Fruit fly (Drosophila melanogaster): Measurements from ENCODE around the gene CG10919.

The CG10919 gene

dm6 chr3R:7785784-7786183, 27.9 kb downstream of the CG10919 start, which contains the start of gene CG18745:
CG18745 (minus strand) TSS chr3R:7786119.
- TF ChIP-seq Jarid2 (GFP tag; optimal IDR thresholded peaks at IDR 0.05) = peak; percentile 10
- no peak for TF ChIP-seq CG32532 (GFP tag; IDR thresholded peaks at IDR 0.05)
- peak; percentile 30 for TF ChIP-seq CG12769 (tag; optimal IDR thresholded peaks at IDR 0.05)
- no peak for TF ChIP-seq CG2199 (GFP tag; IDR thresholded peaks at IDR 0.05)
- TF ChIP-seq sd (tag; optimal IDR thresholded peaks at IDR 0.05) = peak; percentile 80
- peak; percentile 20 for TF ChIP-seq CG34376 (GFP tag; optimal IDR thresholded peaks at IDR 0.05)
- TF ChIP-seq CG14050 (GFP tag; IDR thresholded peaks at IDR 0.05) = no peak
- TF ChIP-seq mirr (GFP tag; optimal IDR thresholded peaks at IDR 0.05) = peak; percentile 60
- peak; percentile 86 for TF ChIP-seq exex (tag; optimal IDR thresholded peaks at IDR 0.05)
- peak; percentile 5 for TF ChIP-seq cwo (GFP tag; optimal IDR thresholded peaks at IDR 0.05)
- peak; percentile 50 for TF ChIP-seq sug (tag; optimal IDR thresholded peaks at IDR 0.05)
- TF ChIP-seq dmrt11E (tag; optimal IDR thresholded peaks at IDR 0.05) = no peak
- no peak for TF ChIP-seq bbx (GFP tag; IDR thresholded peaks at IDR 0.05; ENCODE audit: partially characterized antibody)
- peak; percentile 33 for TF ChIP-seq lab (GFP tag; optimal IDR thresholded peaks at IDR 0.05)
- peak; percentile 1 for TF ChIP-seq gro (GFP tag; optimal IDR thresholded peaks at IDR 0.05)

dm6 chr3R:7787899-7788298, 30.0 kb downstream of the CG10919 start, which contains the start of gene CG18748:
CG18748 (minus strand) TSS chr3R:7787923.
- TF ChIP-seq CG11247 (GFP tag; IDR thresholded peaks at IDR 0.05) = no peak
- no peak for TF ChIP-seq zen2 (GFP tag; IDR thresholded peaks at IDR 0.05; ENCODE audit: partially characterized antibody)
- TF ChIP-seq mirr (GFP tag; optimal IDR thresholded peaks at IDR 0.05) = peak; percentile 59
- peak; percentile 19 for TF ChIP-seq CG5180 (GFP tag; optimal IDR thresholded peaks at IDR 0.05)
- no peak for TF ChIP-seq CG33557 (GFP tag; optimal IDR thresholded peaks at IDR 0.05)
- peak in 1 of 2 experiments; percentile 12 for TF ChIP-seq crp (GFP tag; optimal IDR thresholded peaks at IDR 0.05)
- peak; percentile 92 for TF ChIP-seq sug (tag; optimal IDR thresholded peaks at IDR 0.05)
- TF ChIP-seq CG13123 (GFP tag; optimal IDR thresholded peaks at IDR 0.05) = no peak
- no peak for TF ChIP-seq vvl (GFP tag; IDR thresholded peaks at IDR 0.05)
- peak; percentile 87 for TF ChIP-seq exex (tag; optimal IDR thresholded peaks at IDR 0.05)
- peak; percentile 59 for TF ChIP-seq CG34376 (GFP tag; optimal IDR thresholded peaks at IDR 0.05)
- peak; percentile 24 for TF ChIP-seq grn (GFP tag; optimal IDR thresholded peaks at IDR 0.05)
- peak; percentile 72; the same call in 1 of the 3 replicates for TF ChIP-seq z (GFP tag; IDR thresholded peaks at IDR 0.05)
- no peak for TF ChIP-seq usp (GFP tag; optimal IDR thresholded peaks at IDR 0.05)
- TF ChIP-seq crc (GFP tag; optimal IDR thresholded peaks at IDR 0.05) = no peak
- peak; percentile 16 for TF ChIP-seq sd (tag; optimal IDR thresholded peaks at IDR 0.05)
- no peak for TF ChIP-seq Rx (GFP tag; IDR thresholded peaks at IDR 0.05)
- peak in 1 of 2 experiments; percentile 22 for TF ChIP-seq Pdp1 (GFP tag; optimal IDR thresholded peaks at IDR 0.05)
- peak; percentile 5 for TF ChIP-seq Hey (tag; optimal IDR thresholded peaks at IDR 0.05)

dm6 chr3R:7790087-7790486, 32.2 kb downstream of the CG10919 start, which contains the start of gene CG18746:
CG18746 (minus strand) TSS chr3R:7790187.
- TF ChIP-seq lab (GFP tag; optimal IDR thresholded peaks at IDR 0.05) (peak; percentile 9), klu (GFP tag; IDR thresholded peaks at IDR 0.05) (no peak), eve (GFP tag; optimal IDR thresholded peaks at IDR 0.05) (peak in 1 of 2 experiments; percentile 8), mirr (GFP tag; optimal IDR thresholded peaks at IDR 0.05) (peak; percentile 7), sd (tag; optimal IDR thresholded peaks at IDR 0.05) (peak; percentile 36), Oli (tag; optimal IDR thresholded peaks at IDR 0.05) (no peak)

dm6 chr3R:7790583-7791034, 32.7 kb downstream of the CG10919 start, which contains the start of gene CG10086:
CG10086 (plus strand) TSS chr3R:7790633.
- no peak for TF ChIP-seq Hr39 (optimal IDR thresholded peaks at IDR 0.05)
- peak; percentile 74 for TF ChIP-seq grn (GFP tag; optimal IDR thresholded peaks at IDR 0.05)
- peak; percentile 94 for TF ChIP-seq sug (tag; optimal IDR thresholded peaks at IDR 0.05)
- peak; percentile 32 for TF ChIP-seq CG10543 (GFP tag; optimal IDR thresholded peaks at IDR 0.05)
- no peak for TF ChIP-seq CG13123 (GFP tag; optimal IDR thresholded peaks at IDR 0.05)
- TF ChIP-seq mirr (GFP tag; optimal IDR thresholded peaks at IDR 0.05) = peak; percentile 83
- no peak for TF ChIP-seq Atf6 (GFP tag; IDR thresholded peaks at IDR 0.05)
- TF ChIP-seq CG18599 (GFP tag; optimal IDR thresholded peaks at IDR 0.05) = peak; percentile 34
- TF ChIP-seq chinmo (GFP tag; IDR thresholded peaks at IDR 0.05; ENCODE audit: partially characterized antibody) = 0 out of 4 replicates have a peak, but pooled peaks have one; percentile 14
- TF ChIP-seq CG2875 (GFP tag; optimal IDR thresholded peaks at IDR 0.05) = no peak
- 0 out of 3 replicates have a peak, but pooled peaks have one; percentile 19 for TF ChIP-seq so (GFP tag; IDR thresholded peaks at IDR 0.05)
- peak; percentile 38 for TF ChIP-seq lab (GFP tag; optimal IDR thresholded peaks at IDR 0.05)
- peak; percentile 16; the same call in 1 of the 2 replicates for TF ChIP-seq CG11085 (GFP tag; IDR thresholded peaks at IDR 0.05)
- TF ChIP-seq GATAe (GFP tag; conservative IDR thresholded peaks at IDR 0.05) = peak; percentile 79
- TF ChIP-seq aop (GFP tag; IDR thresholded peaks at IDR 0.05) = no peak
- peak; percentile 30 for TF ChIP-seq CG12769 (tag; optimal IDR thresholded peaks at IDR 0.05)
- no peak for TF ChIP-seq CG11696 (GFP tag; IDR thresholded peaks at IDR 0.05)
